Worm (Caenorhabditis elegans): ENCODE measurements around the gene Y38C1AA.7.

DNA sequence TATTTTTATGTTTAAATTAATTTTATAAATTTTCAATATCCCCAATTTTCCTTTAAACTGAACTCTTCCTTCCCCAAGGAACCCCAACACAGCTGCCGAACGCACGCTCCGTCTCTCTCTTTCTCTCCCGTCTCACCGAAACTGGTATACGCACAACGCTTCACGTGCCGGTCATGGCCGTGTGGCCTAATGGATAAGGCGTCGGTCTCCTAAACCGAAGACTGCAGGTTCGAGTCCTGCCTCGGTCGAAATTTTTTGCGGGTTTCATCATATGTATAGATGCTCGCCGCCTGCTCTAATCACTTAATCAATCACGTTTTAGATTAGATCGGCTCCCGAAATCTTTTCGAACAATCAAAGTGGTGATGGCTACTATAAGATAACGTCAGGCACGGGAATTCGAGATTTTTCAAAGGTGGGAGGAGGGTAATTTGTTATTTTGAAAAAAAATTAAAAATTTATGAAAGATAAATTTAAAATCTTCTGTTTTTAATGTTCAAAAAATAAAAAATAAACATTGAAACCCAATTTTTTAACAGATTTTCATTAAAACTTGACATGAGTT, 14.9 kb upstream of the Y38C1AA.7 start:
- peak; percentile 98 for TF ChIP-seq flt-1 (GFP tag; IDR thresholded peaks at IDR 0.05)
- TF ChIP-seq ztf-23 (GFP tag; IDR thresholded peaks at IDR 0.05), result peak; percentile 96
- TF ChIP-seq med-1 (GFP tag; optimal IDR thresholded peaks at IDR 0.05; ENCODE audit: insufficient read depth), result peak; percentile 70

Data from whole organism, midembryonic.